Worm (Caenorhabditis elegans): ENCODE measurements around the gene srxa-7.

srxa-7 gene

ce11 chrV:16302439-16302838 lies 4.9 kb upstream of the srxa-7 start, which contains the start of the genes C31A11.13 and oac-6:
Gene C31A11.13, minus strand, starts transcription at chrV:16302551.
Gene oac-6, plus strand, starts transcription at chrV:16302717.
- TF ChIP-seq snpc-4 (GFP tag; optimal IDR thresholded peaks at IDR 0.05) (no peak), snpc-4 (tag; optimal IDR thresholded peaks at IDR 0.05) (peak in 2 of 4 experiments; percentile 14 to 41), lir-1 (GFP tag; conservative IDR thresholded peaks at IDR 0.05) (no peak)

- TF ChIP-seq dpl-1 (GFP tag; optimal IDR thresholded peaks at IDR 0.05) (no peak), T07F8.4 (tag; optimal IDR thresholded peaks at IDR 0.05) (no peak), nhr-80 (tag; optimal IDR thresholded peaks at IDR 0.05) (no peak), zim-3 (tag; optimal IDR thresholded peaks at IDR 0.05) (no peak), hlh-26 (GFP tag; conservative IDR thresholded peaks at IDR 0.05) (no peak), aptf-3 (GFP tag; IDR thresholded peaks at IDR 0.05) (no peak), snpc-1.3 (tag; optimal IDR thresholded peaks at IDR 0.05; ENCODE audit: insufficient read depth) (no peak), xnd-1 (tag; optimal IDR thresholded peaks at IDR 0.05) (no peak), nfya-2 (GFP tag; IDR thresholded peaks at IDR 0.05) (no peak), mel-28 (tag; optimal IDR thresholded peaks at IDR 0.05; ENCODE audit: borderline replicate concordance) (no peak)
Observed at ce11 chrV:16308343-16308742, 990 bp downstream of the srxa-7 start.

ce11 chrV:16309523-16309922 lies 2.2 kb downstream of the srxa-7 start, which contains the start of gene oac-7:
Gene oac-7, plus strand, starts transcription at chrV:16309805.
- TF ChIP-seq xnd-1 (tag; optimal IDR thresholded peaks at IDR 0.05) (no peak), cebp-1 (GFP tag; IDR thresholded peaks at IDR 0.05) (no peak), cebp-1 (tag; optimal IDR thresholded peaks at IDR 0.05) (peak; percentile 85)

- no peak for TF ChIP-seq hmg-20 (GFP tag; IDR thresholded peaks at IDR 0.05)
- no peak for TF ChIP-seq F33H1.4 (GFP tag; IDR thresholded peaks at IDR 0.05)
- TF ChIP-seq attf-5 (GFP tag; optimal IDR thresholded peaks at IDR 0.05) = no peak
- no peak for TF ChIP-seq repo-1 (tag; optimal IDR thresholded peaks at IDR 0.05)
- no peak for TF ChIP-seq ceh-58 (GFP tag; IDR thresholded peaks at IDR 0.05)
- no peak for TF ChIP-seq lin-35 (GFP tag; optimal IDR thresholded peaks at IDR 0.05)
- TF ChIP-seq unc-62 (GFP tag; optimal IDR thresholded peaks at IDR 0.05) = no peak
- TF ChIP-seq lir-1 (GFP tag; conservative IDR thresholded peaks at IDR 0.05) = no peak
- no peak for TF ChIP-seq lin-26 (GFP tag; IDR thresholded peaks at IDR 0.05)
- no peak for TF ChIP-seq mxl-1 (tag; optimal IDR thresholded peaks at IDR 0.05)
Observed at ce11 chrV:16315004-16315403, 7.7 kb downstream of the srxa-7 start, which contains the start of gene str-214. Gene str-214, plus strand, starts transcription at chrV:16315304.

ce11 chrV:16317244-16317643 lies 9.9 kb downstream of the srxa-7 start, which contains the start of gene srh-180:
Gene srh-180, plus strand, starts transcription at chrV:16317544.
- TF ChIP-seq nhr-90 (tag; optimal IDR thresholded peaks at IDR 0.05) (no peak), somi-1 (GFP tag; optimal IDR thresholded peaks at IDR 0.05) (no peak), hlh-26 (GFP tag; conservative IDR thresholded peaks at IDR 0.05) (no peak), F33H1.4 (GFP tag; IDR thresholded peaks at IDR 0.05) (no peak), egl-44 (GFP tag; IDR thresholded peaks at IDR 0.05) (no peak), ztf-6 (GFP tag; IDR thresholded peaks at IDR 0.05) (no peak), ama-1 (optimal IDR thresholded peaks at IDR 0.05) (no peak), ama-1 (GFP tag; optimal IDR thresholded peaks at IDR 0.05) (no peak), lin-35 (GFP tag; optimal IDR thresholded peaks at IDR 0.05) (no peak), madf-10 (tag; optimal IDR thresholded peaks at IDR 0.05) (no peak), fkh-3 (tag; optimal IDR thresholded peaks at IDR 0.05) (no peak), tbx-9 (tag; optimal IDR thresholded peaks at IDR 0.05; ENCODE audit: borderline replicate concordance) (no peak), rpc-1 (optimal IDR thresholded peaks at IDR 0.05) (no peak), rpc-1 (tag; optimal IDR thresholded peaks at IDR 0.05) (no peak), T07F8.4 (tag; optimal IDR thresholded peaks at IDR 0.05) (no peak), ceh-40 (GFP tag; IDR thresholded peaks at IDR 0.05) (no peak), xnd-1 (tag; optimal IDR thresholded peaks at IDR 0.05) (no peak)

Data from whole organism, young adult.